Worm (Caenorhabditis elegans) whole organism, late embryonic: ENCODE measurements around the gene dsh-2.
"Not testable (repeated sequence)": the region's sequence is repeated elsewhere in the genome, so short reads cannot be mapped to it uniquely, and the experiment has no call there.

Experiments
- ama-1 ChIP-seq: fragments of 150-350 bp; optimal IDR thresholded peaks from 2 replicates; lab custom pipeline; 2014
- ceh-24 ChIP-seq: sonication (generic microtip); optimal IDR thresholded peaks from 2 replicates; lab custom pipeline; 2016; ENCODE audit warnings: mild to moderate bottlenecking, missing genetic modification characterization, missing compliant biosample characterization
- che-1 ChIP-seq: sonication (generic microtip); optimal IDR thresholded peaks from 2 replicates; lab custom pipeline; 2016; ENCODE audit warnings: mild to moderate bottlenecking, missing genetic modification characterization, missing compliant biosample characterization
- nfya-1 ChIP-seq: sonication (generic microtip); optimal IDR thresholded peaks from 2 replicates; lab custom pipeline; 2017; ENCODE audit warnings: missing genetic modification characterization, mild to moderate bottlenecking, missing compliant biosample characterization, antibody characterized with exemption, moderate library complexity
- npax-4 ChIP-seq: sonication (generic microtip); optimal IDR thresholded peaks from 2 replicates; lab custom pipeline; 2016; ENCODE audit warnings: missing genetic modification characterization, missing compliant biosample characterization
- unc-86 ChIP-seq: sonication (generic microtip); optimal IDR thresholded peaks from 2 replicates; lab custom pipeline; 2016; ENCODE audit warnings: missing genetic modification characterization, missing compliant biosample characterization

- TF ChIP-seq unc-86 (tag; lab: Kevin White, UChicago); npax-4 (tag; lab: Kevin White, UChicago); che-1 (tag; lab: Kevin White, UChicago); nfya-1 (tag; lab: Kevin White, UChicago); ama-1 (lab: Kevin White, UChicago); ceh-24: not testable (repeated sequence)
These were observed 16.5 kb upstream of the dsh-2 start for ce11 chrII:5097463-5097862.
